Fruit fly (Drosophila melanogaster) whole organism, embryonic: ENCODE measurements around the gene Ilp1.

Experiments used
- B-H2 ChIP-seq: fragments of 200-800 bp; sonication (Bioruptor generic); optimal IDR thresholded peaks from 2 replicates; lab custom pipeline; 2018; ENCODE audit warnings: missing biosample characterization, mild to moderate bottlenecking, missing genetic modification characterization
- CG10147 ChIP-seq: fragments of 200-800 bp; sonication (Bioruptor generic); optimal IDR thresholded peaks from 2 replicates; lab custom pipeline; 2019; ENCODE audit warnings: missing biosample characterization, mild to moderate bottlenecking, missing genetic modification characterization, moderate library complexity
- CG1233 ChIP-seq: fragments of 200-800 bp; sonication (Bioruptor generic); optimal IDR thresholded peaks from 4 replicates; lab custom pipeline; 2018; ENCODE audit warnings: missing biosample characterization, mild to moderate bottlenecking, missing genetic modification characterization
- CG14965 ChIP-seq: fragments of 200-800 bp; sonication (Bioruptor generic); optimal IDR thresholded peaks from 2 replicates; lab custom pipeline; 2016; ENCODE audit warnings: missing biosample characterization, missing genetic modification characterization, borderline replicate concordance
- CG15479 ChIP-seq: fragments of 200-800 bp; sonication (Bioruptor generic); optimal IDR thresholded peaks from 3 replicates; lab custom pipeline; 2019; ENCODE audit warnings: missing biosample characterization, mild to moderate bottlenecking, missing genetic modification characterization, moderate library complexity
- CG16779 ChIP-seq: fragments of 200-800 bp; sonication (Bioruptor generic); IDR thresholded peaks from 2 replicates; pipeline ENCODE4 v1.3.6; 2022; ENCODE audit warnings: missing biosample characterization, missing genetic modification characterization
- CG1792 ChIP-seq: fragments of 200-800 bp; sonication (Bioruptor generic); optimal IDR thresholded peaks from 2 replicates; lab custom pipeline; 2016; ENCODE audit warnings: missing biosample characterization, missing genetic modification characterization
- CG2120 ChIP-seq: fragments of 200-800 bp; sonication (Bioruptor generic); optimal IDR thresholded peaks from 3 replicates; lab custom pipeline; 2016; ENCODE audit warnings: missing biosample characterization, missing genetic modification characterization
- CG3065 ChIP-seq: fragments of 200-800 bp; sonication (Bioruptor generic); optimal IDR thresholded peaks from 2 replicates; lab custom pipeline; 2016; ENCODE audit warnings: missing biosample characterization, missing genetic modification characterization
- CG32767 ChIP-seq: fragments of 200-800 bp; sonication (Bioruptor generic); IDR thresholded peaks from 2 replicates; pipeline ENCODE4 v1.3.6; 2022; ENCODE audit warnings: missing biosample characterization, missing genetic modification characterization
- CG3281 ChIP-seq: fragments of 200-800 bp; sonication (Bioruptor generic); optimal IDR thresholded peaks from 3 replicates; lab custom pipeline; 2017; ENCODE audit warnings: missing biosample characterization, mild to moderate bottlenecking, missing genetic modification characterization
- CG3847 ChIP-seq: fragments of 200-800 bp; sonication (Bioruptor generic); IDR thresholded peaks from 2 replicates; pipeline ENCODE4 v1.3.6; 2022; ENCODE audit warnings: missing biosample characterization, missing genetic modification characterization
- CG6854 ChIP-seq: fragments of 200-800 bp; sonication (Bioruptor generic); optimal IDR thresholded peaks from 3 replicates; lab custom pipeline; 2017; ENCODE audit warnings: missing biosample characterization, mild to moderate bottlenecking, missing genetic modification characterization
- CG7745 ChIP-seq: fragments of 200-800 bp; sonication (Bioruptor generic); optimal IDR thresholded peaks from 2 replicates; lab custom pipeline; 2018; ENCODE audit warnings: missing biosample characterization, mild to moderate bottlenecking, missing genetic modification characterization, moderate library complexity
- CG7839 ChIP-seq: fragments of 200-800 bp; sonication (Bioruptor generic); optimal IDR thresholded peaks from 3 replicates; lab custom pipeline; 2018; ENCODE audit warnings: missing biosample characterization, mild to moderate bottlenecking, missing genetic modification characterization, moderate library complexity
- CG7987 ChIP-seq: fragments of 200-800 bp; sonication (Bioruptor generic); optimal IDR thresholded peaks from 2 replicates; lab custom pipeline; 2018; ENCODE audit warnings: missing biosample characterization, mild to moderate bottlenecking, missing genetic modification characterization, moderate library complexity
- CHES-1-like ChIP-seq: fragments of 200-800 bp; sonication (Bioruptor generic); optimal IDR thresholded peaks from 2 replicates; lab custom pipeline; 2016; ENCODE audit warnings: missing biosample characterization, missing genetic modification characterization
- Doc3 ChIP-seq: fragments of 200-800 bp; sonication (Bioruptor generic); IDR thresholded peaks from 3 replicates; pipeline ENCODE4 v1.3.6; 2022; ENCODE audit warnings: missing biosample characterization, missing genetic modification characterization; ENCODE audit not compliant: partially characterized antibody
- Ets65A ChIP-seq: fragments of 200-800 bp; sonication (Bioruptor generic); peaks from one replicate; lab custom pipeline; 2016; ENCODE audit warnings: missing biosample characterization, missing genetic modification characterization
- H15 ChIP-seq: fragments of 200-800 bp; sonication (Bioruptor generic); IDR thresholded peaks from 3 replicates; pipeline ENCODE4 v1.3.6; 2022; ENCODE audit warnings: missing biosample characterization, missing genetic modification characterization
- Hr3 ChIP-seq: fragments of 200-800 bp; sonication (Bioruptor generic); optimal IDR thresholded peaks from 3 replicates; lab custom pipeline; 2016; ENCODE audit warnings: missing biosample characterization, missing genetic modification characterization
- Hr39 ChIP-seq: fragments of >200 bp; optimal IDR thresholded peaks from 2 replicates; lab custom pipeline; 2017
- Hsf ChIP-seq: fragments of 200-800 bp; sonication (Bioruptor generic); optimal IDR thresholded peaks from 3 replicates; lab custom pipeline; 2016; ENCODE audit warnings: missing biosample characterization, missing genetic modification characterization
- Lpt ChIP-seq: fragments of >200 bp; optimal IDR thresholded peaks from 2 replicates; lab custom pipeline; 2018; ENCODE audit warnings: missing biosample characterization, missing genetic modification characterization
- Meics ChIP-seq: fragments of 200-800 bp; sonication (Bioruptor generic); optimal IDR thresholded peaks from 2 replicates; lab custom pipeline; 2017; ENCODE audit warnings: missing biosample characterization, mild to moderate bottlenecking, missing genetic modification characterization
- Oaz ChIP-seq: fragments of 200-800 bp; sonication (Bioruptor generic); IDR thresholded peaks from 2 replicates; pipeline ENCODE4 v1.3.6; 2022; ENCODE audit warnings: missing biosample characterization, missing genetic modification characterization
- PHDP ChIP-seq: fragments of 200-800 bp; sonication (Bioruptor generic); optimal IDR thresholded peaks from 3 replicates; lab custom pipeline; 2018; ENCODE audit warnings: missing biosample characterization, mild to moderate bottlenecking, missing genetic modification characterization, moderate library complexity
- Sry-β ChIP-seq: fragments of 200-800 bp; sonication (Bioruptor generic); optimal IDR thresholded peaks from 2 replicates; lab custom pipeline; 2018; ENCODE audit warnings: missing biosample characterization, mild to moderate bottlenecking, missing genetic modification characterization, moderate library complexity
- Sry-δ ChIP-seq: fragments of 200-800 bp; sonication (Bioruptor generic); optimal IDR thresholded peaks from 2 replicates; lab custom pipeline; 2016; ENCODE audit warnings: missing biosample characterization, missing genetic modification characterization
- al ChIP-seq: fragments of 200-800 bp; sonication (Bioruptor generic); IDR thresholded peaks from 2 replicates; pipeline ENCODE4 v1.3.6; 2022; ENCODE audit warnings: missing biosample characterization, missing genetic modification characterization
- ase ChIP-seq: fragments of 200-800 bp; sonication (Bioruptor generic); IDR thresholded peaks from 3 replicates; pipeline ENCODE4 v1.3.6; 2022; ENCODE audit warnings: missing biosample characterization, missing genetic modification characterization
- az2 ChIP-seq: fragments of 200-800 bp; sonication (Bioruptor generic); optimal IDR thresholded peaks from 3 replicates; lab custom pipeline; 2016; ENCODE audit warnings: missing biosample characterization, missing genetic modification characterization
- br ChIP-seq: fragments of >200 bp; optimal IDR thresholded peaks from 2 replicates; lab custom pipeline; 2017
- btn ChIP-seq: fragments of 200-800 bp; sonication (Bioruptor generic); optimal IDR thresholded peaks from 2 replicates; lab custom pipeline; 2016; ENCODE audit warnings: missing biosample characterization, missing genetic modification characterization
- cas ChIP-seq: fragments of 200-800 bp; sonication (Bioruptor generic); IDR thresholded peaks from 2 replicates; pipeline ENCODE4 v1.3.6; 2022; ENCODE audit warnings: missing biosample characterization, missing genetic modification characterization
- crc ChIP-seq: fragments of 200-800 bp; sonication (Bioruptor generic); optimal IDR thresholded peaks from 2 replicates; lab custom pipeline; 2016; ENCODE audit warnings: missing biosample characterization, missing genetic modification characterization
- croc ChIP-seq: fragments of 200-800 bp; sonication (Bioruptor generic); conservative IDR thresholded peaks from 3 replicates; pipeline ENCODE4 v1.3.6; 2022; ENCODE audit warnings: missing biosample characterization, missing genetic modification characterization
- crol ChIP-seq: fragments of 200-800 bp; sonication (Bioruptor generic); IDR thresholded peaks from 2 replicates; pipeline ENCODE4 v1.3.6; 2022; ENCODE audit warnings: missing biosample characterization, missing genetic modification characterization
- emc ChIP-seq: fragments of 200-800 bp; sonication (Bioruptor generic); optimal IDR thresholded peaks from 2 replicates; lab custom pipeline; 2016; ENCODE audit warnings: missing biosample characterization, missing genetic modification characterization
- en ChIP-seq: fragments of 200-800 bp; sonication (Bioruptor generic); optimal IDR thresholded peaks from 2 replicates; lab custom pipeline; 2016; ENCODE audit warnings: missing biosample characterization, missing genetic modification characterization
- fru ChIP-seq: fragments of >200 bp; optimal IDR thresholded peaks from 2 replicates; lab custom pipeline; 2017
- gcm2 ChIP-seq: fragments of 200-800 bp; sonication (Bioruptor generic); optimal IDR thresholded peaks from 2 replicates; lab custom pipeline; 2016; ENCODE audit warnings: missing biosample characterization, missing genetic modification characterization
- knrl ChIP-seq: fragments of 200-800 bp; sonication (Bioruptor generic); IDR thresholded peaks from 3 replicates; pipeline ENCODE4 v1.3.6; 2022; ENCODE audit warnings: missing biosample characterization, missing genetic modification characterization; ENCODE audit not compliant: partially characterized antibody
- lab ChIP-seq: fragments of 200-800 bp; sonication (Bioruptor generic); optimal IDR thresholded peaks from 3 replicates; lab custom pipeline; 2017; ENCODE audit warnings: missing biosample characterization, missing genetic modification characterization, mild to moderate bottlenecking, moderate library complexity, missing genetic modification reagents
- lilli ChIP-seq: fragments of 200-800 bp; sonication (Bioruptor generic); optimal IDR thresholded peaks from 3 replicates; lab custom pipeline; 2016; ENCODE audit warnings: missing biosample characterization, missing genetic modification characterization
- odd ChIP-seq: fragments of 200-800 bp; sonication (Bioruptor generic); optimal IDR thresholded peaks from 2 replicates; lab custom pipeline; 2017; ENCODE audit warnings: missing biosample characterization, mild to moderate bottlenecking, missing genetic modification characterization
- pho ChIP-seq: fragments of 200-800 bp; sonication (Bioruptor generic); optimal IDR thresholded peaks from 2 replicates; lab custom pipeline; 2016; ENCODE audit warnings: missing biosample characterization, missing genetic modification characterization
- pita ChIP-seq: fragments of 200-800 bp; sonication (Bioruptor generic); optimal IDR thresholded peaks from 2 replicates; lab custom pipeline; 2017; ENCODE audit warnings: missing biosample characterization, mild to moderate bottlenecking, missing genetic modification characterization
- sim ChIP-seq: fragments of 200-800 bp; sonication (Bioruptor generic); IDR thresholded peaks from 2 replicates; pipeline ENCODE4 v1.3.6; 2022; ENCODE audit warnings: missing biosample characterization, missing genetic modification characterization
- sima ChIP-seq: fragments of 200-800 bp; sonication (Bioruptor generic); optimal IDR thresholded peaks from 2 replicates; lab custom pipeline; 2016; ENCODE audit warnings: missing biosample characterization, missing genetic modification characterization
- stc ChIP-seq: fragments of 200-800 bp; sonication (Bioruptor generic); IDR thresholded peaks from 2 replicates; pipeline ENCODE4 v1.3.6; 2022; ENCODE audit warnings: missing biosample characterization, missing genetic modification characterization
- tna ChIP-seq: fragments of 200-800 bp; sonication (Bioruptor generic); IDR thresholded peaks from 2 replicates; pipeline ENCODE4 v1.3.6; 2022; ENCODE audit warnings: missing biosample characterization, missing genetic modification characterization; ENCODE audit not compliant: partially characterized antibody
- twi ChIP-seq: fragments of 200-800 bp; optimal IDR thresholded peaks from 2 replicates; lab custom pipeline; 2019; ENCODE audit warnings: missing biosample characterization, mild to moderate bottlenecking, missing genetic modification characterization, moderate library complexity

Gene Ilp1

dm6 chr3L:9762036-9762597, 36.1 kb upstream of the Ilp1 start (continued):
- TF ChIP-seq CG7745 (tag; lab: Kevin White, UChicago), result no peak
- TF ChIP-seq CG6854, result no peak
- peak; percentile 51 for TF ChIP-seq pho (GFP tag; lab: Kevin White, UChicago)
- no peak for TF ChIP-seq ase (GFP tag; lab: Robert Waterston, UW)
- TF ChIP-seq twi (tag; lab: Kevin White, UChicago), result no peak
- TF ChIP-seq br (lab: Kevin White, UChicago), result no peak
- no peak for TF ChIP-seq tna
- TF ChIP-seq Sry-β (GFP tag; lab: Kevin White, UChicago), result no peak
- TF ChIP-seq CG16779, result no peak
- peak; percentile 20 for TF ChIP-seq Meics (GFP tag; lab: Kevin White, UChicago)
- TF ChIP-seq lilli (GFP tag; lab: Kevin White, UChicago), result no peak
- TF ChIP-seq sima (GFP tag; lab: Kevin White, UChicago), result no peak
- no peak for TF ChIP-seq Lpt
- peak; percentile 80 for TF ChIP-seq lab (GFP tag; lab: Kevin White, UChicago)
- TF ChIP-seq CG10147, result no peak
- TF ChIP-seq CG1792 (GFP tag; lab: Kevin White, UChicago), result no peak
- no peak for TF ChIP-seq en (GFP tag; lab: Kevin White, UChicago)
- TF ChIP-seq CG7839 (tag; lab: Kevin White, UChicago), result no peak
- no peak for TF ChIP-seq croc (GFP tag; lab: Robert Waterston, UW)
- no peak for TF ChIP-seq CG2120 (GFP tag; lab: Kevin White, UChicago)
- TF ChIP-seq Hsf, result no peak
- TF ChIP-seq Ets65A (GFP tag; lab: Kevin White, UChicago), result no peak
- peak; percentile 12 for TF ChIP-seq btn (GFP tag; lab: Kevin White, UChicago)
- TF ChIP-seq CG3847 (GFP tag; lab: Robert Waterston, UW), result no peak
- TF ChIP-seq CHES-1-like (GFP tag; lab: Kevin White, UChicago), result peak; percentile 18
- TF ChIP-seq Doc3, result no peak
- TF ChIP-seq Hr3 (GFP tag; lab: Kevin White, UChicago), result no peak
- no peak for TF ChIP-seq H15 (GFP tag; lab: Robert Waterston, UW)
- TF ChIP-seq crol (GFP tag; lab: Robert Waterston, UW), result no peak
- TF ChIP-seq CG32767 (GFP tag; lab: Robert Waterston, UW), result no peak
- TF ChIP-seq Sry-δ (GFP tag; lab: Kevin White, UChicago), result no peak
- no peak for TF ChIP-seq CG3065 (GFP tag; lab: Kevin White, UChicago)
- TF ChIP-seq CG1233 (GFP tag; lab: Kevin White, UChicago), result no peak
- TF ChIP-seq Oaz (GFP tag; lab: Robert Waterston, UW), result no peak
- no peak for TF ChIP-seq CG15479 (GFP tag; lab: Kevin White, UChicago)
- TF ChIP-seq al (GFP tag; lab: Robert Waterston, UW), result no peak
- TF ChIP-seq sim (GFP tag; lab: Robert Waterston, UW), result no peak
- TF ChIP-seq CG7987, result peak; percentile 46
- no peak for TF ChIP-seq cas (GFP tag; lab: Robert Waterston, UW)
- TF ChIP-seq stc (GFP tag; lab: Robert Waterston, UW), result no peak
- TF ChIP-seq emc (GFP tag; lab: Kevin White, UChicago), result no peak
- TF ChIP-seq B-H2 (GFP tag; lab: Kevin White, UChicago), result no peak
- peak; percentile 47 for TF ChIP-seq PHDP (tag; lab: Kevin White, UChicago)
- no peak for TF ChIP-seq az2 (GFP tag; lab: Kevin White, UChicago)
- no peak for TF ChIP-seq Hr39 (lab: Kevin White, UChicago)
- peak; percentile 4 for TF ChIP-seq gcm2 (GFP tag; lab: Kevin White, UChicago)
- TF ChIP-seq knrl (GFP tag; lab: Robert Waterston, UW), result 0 out of 3 replicates have a peak, but pooled peaks have one; percentile 33
- peak; percentile 25 for TF ChIP-seq CG3281 (GFP tag; lab: Kevin White, UChicago)
- no peak for TF ChIP-seq fru (lab: Kevin White, UChicago)
- TF ChIP-seq pita, result no peak
- no peak for TF ChIP-seq crc (GFP tag; lab: Kevin White, UChicago)
- TF ChIP-seq odd (GFP tag; lab: Kevin White, UChicago), result peak; percentile 37
- TF ChIP-seq CG14965 (GFP tag; lab: Kevin White, UChicago), result no peak
